Fruit fly (Drosophila melanogaster): ENCODE measurements around the gene Sdhaf3.

DNA sequence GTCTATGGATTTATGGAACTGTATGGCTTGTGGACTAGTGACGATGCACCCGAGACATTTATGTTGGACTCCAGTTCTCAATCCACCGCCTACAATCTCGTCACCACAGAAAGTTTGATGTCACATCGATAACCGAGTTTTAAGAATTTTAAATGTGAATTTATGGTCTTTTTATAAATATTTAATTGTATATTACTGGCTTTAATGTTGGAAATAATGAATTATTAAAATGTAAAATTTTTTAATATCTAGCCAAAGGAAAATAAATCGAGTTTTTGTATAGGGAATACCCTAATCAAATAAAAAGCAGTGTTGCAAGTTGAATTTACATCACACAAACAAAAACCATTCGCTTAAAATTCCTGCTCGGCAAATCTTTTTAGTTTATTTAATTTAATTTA is 49.6 kb downstream of the Sdhaf3 start, which contains the start of gene Fntb:
- TF ChIP-seq psq (GFP tag; optimal IDR thresholded peaks at IDR 0.05) (peak; percentile 57), Hnf4 (GFP tag; optimal IDR thresholded peaks at IDR 0.05) (no peak), Dif (GFP tag; optimal IDR thresholded peaks at IDR 0.05; ENCODE audit: partially characterized antibody) (no peak)
